In the genomic region with DNA sequence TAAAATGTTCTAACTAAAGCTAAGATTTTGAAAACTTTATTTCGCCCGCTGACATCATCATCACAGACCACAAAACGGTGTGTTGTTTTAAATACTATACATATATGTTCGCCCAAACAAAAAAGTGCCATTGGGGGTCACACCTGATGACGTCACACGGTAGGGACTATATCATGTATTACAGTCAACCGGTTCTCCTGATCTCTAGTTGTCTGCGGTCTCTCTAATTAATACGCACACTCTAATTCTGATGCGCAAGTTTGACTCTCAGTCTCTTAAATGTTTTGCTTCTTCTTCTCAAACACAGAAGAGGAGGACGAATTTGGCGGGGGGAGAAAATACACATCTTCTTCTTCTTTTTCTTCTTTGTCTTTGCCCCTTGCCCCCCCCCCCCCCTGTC, we compare ENCODE assay signal across 3 worm cellular contexts.
TF ChIP-seq lines count a peak whose summit lies in the region.

No protein-coding gene starts in this region.

TF ChIP-seq in whole organism, L1 larva, 84 proteins besides CTCF, POLR2A, EP300 and RAD21 (continued from another document):
- no peak for TF ChIP-seq rnt-1 (tag; optimal IDR thresholded peaks at IDR 0.05; lab: Kevin White, UChicago)
- peak; percentile 3 for TF ChIP-seq xbp-1 (tag; optimal IDR thresholded peaks at IDR 0.05; lab: Kevin White, UChicago)
- TF ChIP-seq nhr-76 (tag; optimal IDR thresholded peaks at IDR 0.05; lab: Kevin White, UChicago) = no peak
- peak; percentile 74 for TF ChIP-seq nhr-90 (tag; optimal IDR thresholded peaks at IDR 0.05; lab: Kevin White, UChicago; ENCODE audit: poor library complexity)
- peak in 1 of 2 experiments; percentile 7 for TF ChIP-seq efl-1 (optimal IDR thresholded peaks at IDR 0.05; lab: Kevin White, UChicago)
- TF ChIP-seq efl-1 (GFP tag; optimal IDR thresholded peaks at IDR 0.05 in 1 of 2; lab: Kevin White, UChicago) = peak in 1 of 2 experiments; percentile 8
- no peak for TF ChIP-seq C04F5.9 (tag; optimal IDR thresholded peaks at IDR 0.05; lab: Kevin White, UChicago)
- TF ChIP-seq egl-27 (tag; optimal IDR thresholded peaks at IDR 0.05; lab: Kevin White, UChicago) = no peak
- TF ChIP-seq ceh-63 (GFP tag; optimal IDR thresholded peaks at IDR 0.05; lab: Kevin White, UChicago) = no peak
- peak; percentile 74 for TF ChIP-seq nhr-71 (tag; optimal IDR thresholded peaks at IDR 0.05; lab: Kevin White, UChicago)
- peak; percentile 51 for TF ChIP-seq tbx-2 (tag; optimal IDR thresholded peaks at IDR 0.05; lab: Kevin White, UChicago)
- TF ChIP-seq nhr-11 (tag; optimal IDR thresholded peaks at IDR 0.05; lab: Kevin White, UChicago) = no peak
- TF ChIP-seq mab-9 (GFP tag; IDR thresholded peaks at IDR 0.05; lab: Robert Waterston, UW) = no peak
- TF ChIP-seq nhr-19 (GFP tag; conservative IDR thresholded peaks at IDR 0.05; lab: Robert Waterston, UW) = peak; percentile 53
- peak in 1 of 2 experiments; percentile 50 for TF ChIP-seq mdl-1 (tag; optimal IDR thresholded peaks at IDR 0.05; lab: Kevin White, UChicago)
- peak; percentile 68 for TF ChIP-seq snu-23 (GFP tag; optimal IDR thresholded peaks at IDR 0.05; lab: Kevin White, UChicago)
- TF ChIP-seq ztf-4 (tag; optimal IDR thresholded peaks at IDR 0.05; lab: Kevin White, UChicago) = peak; percentile 1
- TF ChIP-seq ama-1 (optimal IDR thresholded peaks at IDR 0.05; lab: Kevin White, UChicago) = no peak
- TF ChIP-seq lin-13 (GFP tag; optimal IDR thresholded peaks at IDR 0.05; lab: Kevin White, UChicago) = peak; percentile 7
- TF ChIP-seq nhr-47 (tag; optimal IDR thresholded peaks at IDR 0.05; lab: Kevin White, UChicago) = peak; percentile 44
- TF ChIP-seq lin-35 (GFP tag; optimal IDR thresholded peaks at IDR 0.05; lab: Kevin White, UChicago) = peak in 1 of 2 experiments; percentile 61
- peak; percentile 56 for TF ChIP-seq blmp-1 (tag; optimal IDR thresholded peaks at IDR 0.05; lab: Kevin White, UChicago)
- peak; percentile 76 for TF ChIP-seq lin-14 (GFP tag; optimal IDR thresholded peaks at IDR 0.05; lab: Kevin White, UChicago)
- peak; percentile 48 for TF ChIP-seq ceh-8 (GFP tag; optimal IDR thresholded peaks at IDR 0.05; lab: Kevin White, UChicago)
TF ChIP-seq in whole organism, L1 larva: peak in this region for 23.

TF ChIP-seq in whole organism, L2 larva, 48 proteins besides CTCF, POLR2A, EP300 and RAD21 (continued from another document):
- TF ChIP-seq lin-11 (tag; optimal IDR thresholded peaks at IDR 0.05; lab: Kevin White, UChicago) = no peak
- no peak for TF ChIP-seq ceh-16 (tag; optimal IDR thresholded peaks at IDR 0.05; lab: Kevin White, UChicago)
- TF ChIP-seq lin-13 (GFP tag; optimal IDR thresholded peaks at IDR 0.05; lab: Kevin White, UChicago) = no peak
- no peak for TF ChIP-seq ama-1 (optimal IDR thresholded peaks at IDR 0.05; lab: Kevin White, UChicago)
- TF ChIP-seq Y55F3AM.14 (GFP tag; optimal IDR thresholded peaks at IDR 0.05; lab: Kevin White, UChicago) = peak; percentile 36
- TF ChIP-seq sma-9 (GFP tag; optimal IDR thresholded peaks at IDR 0.05; lab: Kevin White, UChicago) = peak; percentile 51
- no peak for TF ChIP-seq sma-9 (tag; optimal IDR thresholded peaks at IDR 0.05; lab: Kevin White, UChicago)
- TF ChIP-seq nhr-23 (tag; optimal IDR thresholded peaks at IDR 0.05; lab: Kevin White, UChicago) = no peak
- no peak for TF ChIP-seq alr-1 (tag; optimal IDR thresholded peaks at IDR 0.05; lab: Kevin White, UChicago)
- TF ChIP-seq nhr-21 (tag; optimal IDR thresholded peaks at IDR 0.05; lab: Kevin White, UChicago) = peak; percentile 36
- TF ChIP-seq peb-1 (tag; optimal IDR thresholded peaks at IDR 0.05; lab: Kevin White, UChicago) = no peak
- TF ChIP-seq lsy-2 (tag; optimal IDR thresholded peaks at IDR 0.05; lab: Kevin White, UChicago) = peak in 1 of 2 experiments; percentile 24
- no peak for TF ChIP-seq nhr-77 (tag; optimal IDR thresholded peaks at IDR 0.05; lab: Kevin White, UChicago)

TF ChIP-seq in whole organism, L4 larva, 104 proteins besides CTCF, POLR2A, EP300 and RAD21 (continued from another document):
- 0 out of 2 replicates have a peak, but pooled peaks have one; percentile 18 for TF ChIP-seq dmd-6 (GFP tag; IDR thresholded peaks at IDR 0.05; lab: Robert Waterston, UW)
- peak in 1 of 2 experiments; percentile 33 for TF ChIP-seq mdl-1 (tag; optimal IDR thresholded peaks at IDR 0.05; lab: Kevin White, UChicago)
- TF ChIP-seq nhr-25 (tag; optimal IDR thresholded peaks at IDR 0.05; lab: Kevin White, UChicago; ENCODE audit: borderline replicate concordance, insufficient read depth) = peak; percentile 41
- TF ChIP-seq Y5F2A.4 (GFP tag; optimal IDR thresholded peaks at IDR 0.05; lab: Kevin White, UChicago) = no peak
